Fruit fly (Drosophila melanogaster) whole organism, embryonic: ENCODE results near the gene PolG2.

ENCODE experiments used
- CG10979 ChIP-seq: fragments of 200-800 bp; sonication (Bioruptor generic); optimal IDR thresholded peaks from 2 replicates; lab custom pipeline; 2018; ENCODE audit warnings: missing biosample characterization, mild to moderate bottlenecking, missing genetic modification characterization, moderate library complexity
- CG11085 ChIP-seq: fragments of 200-800 bp; sonication (Bioruptor generic); IDR thresholded peaks from 2 replicates; pipeline ENCODE4 v1.3.6; 2022; ENCODE audit warnings: missing biosample characterization, missing genetic modification characterization
- CG11695 ChIP-seq: fragments of 200-800 bp; sonication (Bioruptor generic); IDR thresholded peaks from 3 replicates; pipeline ENCODE4 v1.3.6; 2022; ENCODE audit warnings: missing biosample characterization, missing genetic modification characterization
- CG11723 ChIP-seq: fragments of 200-800 bp; sonication (Bioruptor generic); optimal IDR thresholded peaks from 2 replicates; lab custom pipeline; 2017; ENCODE audit warnings: missing biosample characterization, mild to moderate bottlenecking, missing genetic modification characterization
- CG1233 ChIP-seq: fragments of 200-800 bp; sonication (Bioruptor generic); optimal IDR thresholded peaks from 4 replicates; lab custom pipeline; 2018; ENCODE audit warnings: missing biosample characterization, mild to moderate bottlenecking, missing genetic modification characterization
- CG14441 ChIP-seq: fragments of 200-800 bp; sonication (Bioruptor generic); IDR thresholded peaks from 2 replicates; pipeline ENCODE4 v1.3.6; 2022; ENCODE audit warnings: missing biosample characterization, missing genetic modification characterization
- CG16863 ChIP-seq: fragments of 200-800 bp; sonication (Bioruptor generic); optimal IDR thresholded peaks from 3 replicates; lab custom pipeline; 2016; ENCODE audit warnings: missing biosample characterization, missing genetic modification characterization
- CG17328 ChIP-seq: fragments of 200-800 bp; sonication (Bioruptor generic); IDR thresholded peaks from 2 replicates; pipeline ENCODE4 v1.3.6; 2022; ENCODE audit warnings: missing biosample characterization, missing genetic modification characterization
- CG30020 ChIP-seq: fragments of 200-800 bp; optimal IDR thresholded peaks from 2 replicates; lab custom pipeline; 2019; ENCODE audit warnings: missing biosample characterization, mild to moderate bottlenecking, missing genetic modification characterization, moderate library complexity
- CG3995 ChIP-seq: fragments of 200-800 bp; sonication (Bioruptor generic); optimal IDR thresholded peaks from 3 replicates; lab custom pipeline; 2016; ENCODE audit warnings: missing biosample characterization, missing genetic modification characterization
- CG4854 ChIP-seq: fragments of 200-800 bp; sonication (Bioruptor generic); optimal IDR thresholded peaks from 2 replicates; lab custom pipeline; 2016; ENCODE audit warnings: missing biosample characterization, missing genetic modification characterization, inconsistent platforms
- CG7357 ChIP-seq: fragments of 200-800 bp; sonication (Bioruptor generic); IDR thresholded peaks from 3 replicates; pipeline ENCODE4 v1.3.6; 2022; ENCODE audit warnings: missing biosample characterization, missing genetic modification characterization
- CG7786 ChIP-seq: fragments of 200-800 bp; sonication (Bioruptor generic); optimal IDR thresholded peaks from 2 replicates; lab custom pipeline; 2016; ENCODE audit warnings: missing biosample characterization, missing genetic modification characterization
- CG8089 ChIP-seq: fragments of 200-800 bp; sonication (Bioruptor generic); optimal IDR thresholded peaks from 3 replicates; lab custom pipeline; 2016; ENCODE audit warnings: missing biosample characterization, missing genetic modification characterization
- CG8359 ChIP-seq: fragments of 200-800 bp; sonication (Bioruptor generic); optimal IDR thresholded peaks from 2 replicates; lab custom pipeline; 2017; ENCODE audit warnings: missing biosample characterization, mild to moderate bottlenecking, missing genetic modification characterization, borderline replicate concordance
- CoRest ChIP-seq: fragments of 200-800 bp; sonication (Bioruptor generic); optimal IDR thresholded peaks from 3 replicates; lab custom pipeline; 2018; ENCODE audit warnings: missing biosample characterization, mild to moderate bottlenecking, missing genetic modification characterization, moderate library complexity
- CrebB ChIP-seq: fragments of 200-800 bp; sonication (Bioruptor generic); optimal IDR thresholded peaks from 3 replicates; lab custom pipeline; 2018; ENCODE audit warnings: missing biosample characterization, mild to moderate bottlenecking, missing genetic modification characterization
- Dp ChIP-seq: fragments of 200-800 bp; sonication (Bioruptor generic); optimal IDR thresholded peaks from 2 replicates; lab custom pipeline; 2018; ENCODE audit warnings: missing biosample characterization, mild to moderate bottlenecking, missing genetic modification characterization, moderate library complexity
- Dref ChIP-seq: fragments of 200-800 bp; sonication (Bioruptor generic); IDR thresholded peaks from 2 replicates; pipeline ENCODE4 v1.3.6; 2022; ENCODE audit warnings: missing biosample characterization, missing genetic modification characterization
- Ets65A ChIP-seq: fragments of 200-800 bp; sonication (Bioruptor generic); peaks from one replicate; lab custom pipeline; 2016; ENCODE audit warnings: missing biosample characterization, missing genetic modification characterization
- Gug ChIP-seq: fragments of 200-800 bp; sonication (Bioruptor generic); IDR thresholded peaks from 4 replicates; pipeline ENCODE4 v1.3.6; 2022; ENCODE audit warnings: missing biosample characterization, missing genetic modification characterization
- Hand ChIP-seq: fragments of 200-800 bp; sonication (Bioruptor generic); optimal IDR thresholded peaks from 2 replicates; lab custom pipeline; 2017; ENCODE audit warnings: mild to moderate bottlenecking, missing biosample characterization, missing genetic modification reagents, missing genetic modification characterization
- HmgZ ChIP-seq: fragments of 200-800 bp; sonication (Bioruptor generic); optimal IDR thresholded peaks from 2 replicates; lab custom pipeline; 2018; ENCODE audit warnings: missing biosample characterization, mild to moderate bottlenecking, missing genetic modification characterization
- NFAT ChIP-seq: fragments of 200-800 bp; sonication (Bioruptor generic); IDR thresholded peaks from 2 replicates; pipeline ENCODE4 v1.3.6; 2022; ENCODE audit warnings: missing biosample characterization, missing genetic modification characterization
- NK7.1 ChIP-seq: fragments of 200-800 bp; sonication (Bioruptor generic); optimal IDR thresholded peaks from 3 replicates; lab custom pipeline; 2016; ENCODE audit warnings: missing biosample characterization, missing genetic modification characterization
- Neu2 ChIP-seq: fragments of 200-800 bp; sonication (Bioruptor generic); optimal IDR thresholded peaks from 3 replicates; lab custom pipeline; 2016; ENCODE audit warnings: missing biosample characterization, missing genetic modification characterization, borderline replicate concordance
- Nf-YA ChIP-seq: fragments of 200-800 bp; sonication (Bioruptor generic); IDR thresholded peaks from 2 replicates; pipeline ENCODE4 v1.3.6; 2022; ENCODE audit warnings: missing biosample characterization, missing genetic modification characterization
- Nf-YB ChIP-seq: fragments of 200-800 bp; sonication (Bioruptor generic); optimal IDR thresholded peaks from 3 replicates; lab custom pipeline; 2019; ENCODE audit warnings: missing biosample characterization, mild to moderate bottlenecking, missing genetic modification characterization, moderate library complexity
- Nf-YC ChIP-seq: fragments of 200-800 bp; optimal IDR thresholded peaks from 3 replicates; lab custom pipeline; 2019; ENCODE audit warnings: missing biosample characterization, mild to moderate bottlenecking, missing genetic modification characterization, moderate library complexity
- Ptx1 ChIP-seq: fragments of 200-800 bp; sonication (Bioruptor generic); IDR thresholded peaks from 2 replicates; pipeline ENCODE4 v1.3.6; 2022; ENCODE audit warnings: missing biosample characterization, missing genetic modification characterization
- Ravus ChIP-seq: fragments of 200-800 bp; sonication (Bioruptor generic); IDR thresholded peaks from 2 replicates; pipeline ENCODE4 v1.3.6; 2022; ENCODE audit warnings: missing biosample characterization, missing genetic modification characterization
- Trl ChIP-seq, 3 experiments: fragments of >200 bp in 2 of 3; fragments of 200-800 bp in 1 of 3; sonication (Bioruptor generic) in 1 of 3; optimal IDR thresholded peaks; 2 replicates in 1 of 3; 3 replicates in 2 of 3; lab custom pipeline; 2016 to 2017; ENCODE audit warnings: missing biosample characterization in 1 of 3, missing genetic modification characterization in 1 of 3
- ab ChIP-seq: fragments of 200-800 bp; sonication (Bioruptor generic); optimal IDR thresholded peaks from 2 replicates; lab custom pipeline; 2016; ENCODE audit warnings: missing biosample characterization, missing genetic modification characterization
- bowl ChIP-seq: fragments of 200-800 bp; sonication (Bioruptor generic); IDR thresholded peaks from 2 replicates; pipeline ENCODE4 v1.3.6; 2022; ENCODE audit warnings: missing biosample characterization, missing genetic modification characterization
- cas ChIP-seq: fragments of 200-800 bp; sonication (Bioruptor generic); IDR thresholded peaks from 2 replicates; pipeline ENCODE4 v1.3.6; 2022; ENCODE audit warnings: missing biosample characterization, missing genetic modification characterization
- chn ChIP-seq: fragments of 200-800 bp; sonication (Bioruptor generic); optimal IDR thresholded peaks from 2 replicates; lab custom pipeline; 2016; ENCODE audit warnings: missing biosample characterization, missing genetic modification characterization
- cwo ChIP-seq: fragments of 200-800 bp; sonication (Bioruptor generic); optimal IDR thresholded peaks from 3 replicates; lab custom pipeline; 2017; ENCODE audit warnings: missing biosample characterization, missing genetic modification characterization, mild to moderate bottlenecking, moderate library complexity, missing genetic modification reagents
- emc ChIP-seq: fragments of 200-800 bp; sonication (Bioruptor generic); optimal IDR thresholded peaks from 2 replicates; lab custom pipeline; 2016; ENCODE audit warnings: missing biosample characterization, missing genetic modification characterization
- exex ChIP-seq: fragments of 200-800 bp; sonication (Bioruptor generic); optimal IDR thresholded peaks from 4 replicates; lab custom pipeline; 2018; ENCODE audit warnings: missing biosample characterization, mild to moderate bottlenecking, missing genetic modification characterization, moderate library complexity
- fd64A ChIP-seq: fragments of 200-800 bp; sonication (Bioruptor generic); optimal IDR thresholded peaks from 3 replicates; lab custom pipeline; 2018; ENCODE audit warnings: missing biosample characterization, mild to moderate bottlenecking, missing genetic modification characterization
- fru ChIP-seq: fragments of >200 bp; optimal IDR thresholded peaks from 2 replicates; lab custom pipeline; 2017
- gce ChIP-seq: fragments of 200-800 bp; sonication (Bioruptor generic); IDR thresholded peaks from 3 replicates; pipeline ENCODE4 v1.3.6; 2022; ENCODE audit warnings: missing biosample characterization, missing genetic modification characterization
- gem ChIP-seq: fragments of 200-800 bp; sonication (Bioruptor generic); optimal IDR thresholded peaks from 2 replicates; lab custom pipeline; 2019; ENCODE audit warnings: missing biosample characterization, mild to moderate bottlenecking, missing genetic modification characterization, moderate library complexity
- gsb ChIP-seq: fragments of 200-800 bp; sonication (Bioruptor generic); IDR thresholded peaks from 2 replicates; pipeline ENCODE4 v1.3.6; 2022; ENCODE audit warnings: missing biosample characterization, missing genetic modification characterization
- lbe ChIP-seq: fragments of 200-800 bp; sonication (Bioruptor generic); optimal IDR thresholded peaks from 2 replicates; lab custom pipeline; 2016; ENCODE audit warnings: missing biosample characterization, mild to moderate bottlenecking, missing genetic modification characterization
- mirr ChIP-seq: fragments of 200-800 bp; sonication (Bioruptor generic); optimal IDR thresholded peaks from 3 replicates; lab custom pipeline; 2018; ENCODE audit warnings: missing biosample characterization, mild to moderate bottlenecking, missing genetic modification characterization
- nerfin-2 ChIP-seq: fragments of 200-800 bp; sonication (Bioruptor generic); IDR thresholded peaks from 2 replicates; pipeline ENCODE4 v1.3.6; 2022; ENCODE audit warnings: missing biosample characterization, missing genetic modification characterization; ENCODE audit not compliant: partially characterized antibody
- phol ChIP-seq: fragments of 200-800 bp; sonication (Bioruptor generic); optimal IDR thresholded peaks from 3 replicates; lab custom pipeline; 2018; ENCODE audit warnings: missing biosample characterization, mild to moderate bottlenecking, missing genetic modification characterization, moderate library complexity
- pzg ChIP-seq: fragments of 200-800 bp; sonication (Bioruptor generic); optimal IDR thresholded peaks from 3 replicates; lab custom pipeline; 2018; ENCODE audit warnings: missing biosample characterization, mild to moderate bottlenecking, missing genetic modification characterization, moderate library complexity

The PolG2 gene

dm6 chr2L:13783264-13784154, 49.4 kb downstream of the PolG2 start, which contains the start of gene Eato (continued):
- TF ChIP-seq CG4854 (GFP tag; lab: Kevin White, UChicago) (no peak), Nf-YB (GFP tag; lab: Kevin White, UChicago) (no peak), fd64A (GFP tag; lab: Kevin White, UChicago) (no peak), gce (GFP tag; lab: Robert Waterston, UW) (no peak), emc (GFP tag; lab: Kevin White, UChicago) (no peak), Nf-YC (tag; lab: Kevin White, UChicago) (peak; percentile 36), NFAT (GFP tag; lab: Robert Waterston, UW) (peak; percentile 19; the same call in 1 of the 2 replicates), exex (tag; lab: Kevin White, UChicago) (no peak), Dref (GFP tag; lab: Robert Waterston, UW) (peak; percentile 77), gsb (GFP tag; lab: Robert Waterston, UW) (no peak), Gug (GFP tag; lab: Robert Waterston, UW) (peak; percentile 11; the same call in 1 of the 4 replicates), NK7.1 (GFP tag; lab: Kevin White, UChicago) (no peak), Dp (no peak), mirr (GFP tag; lab: Kevin White, UChicago) (no peak), bowl (no peak), Ravus (GFP tag; lab: Robert Waterston, UW) (no peak), chn (GFP tag; lab: Kevin White, UChicago) (no peak), Nf-YA (GFP tag; lab: Robert Waterston, UW) (no peak), CG10979 (tag; lab: Kevin White, UChicago) (no peak), Ptx1 (GFP tag; lab: Robert Waterston, UW) (peak; percentile 44; the same call in 1 of the 2 replicates), CG1233 (GFP tag; lab: Kevin White, UChicago) (no peak), phol (tag; lab: Kevin White, UChicago) (peak; percentile 38), CG14441 (GFP tag; lab: Robert Waterston, UW) (peak; percentile 12; the same call in 1 of the 2 replicates), CG3995 (GFP tag; lab: Kevin White, UChicago) (peak; percentile 93), CG8089 (GFP tag; lab: Kevin White, UChicago) (no peak), Neu2 (GFP tag; lab: Kevin White, UChicago) (no peak), pzg (GFP tag; lab: Kevin White, UChicago) (peak; percentile 20), CG16863 (GFP tag; lab: Kevin White, UChicago) (no peak), CG7786 (GFP tag; lab: Kevin White, UChicago) (no peak), CG8359 (GFP tag; lab: Kevin White, UChicago) (no peak), cas (GFP tag; lab: Robert Waterston, UW) (no peak), Hand (no peak), CG17328 (GFP tag; lab: Robert Waterston, UW) (no peak), CG11085 (GFP tag; lab: Robert Waterston, UW) (no peak), CG30020 (tag; lab: Kevin White, UChicago) (peak; percentile 71), HmgZ (tag; lab: Kevin White, UChicago) (no peak), gem (tag; lab: Kevin White, UChicago) (no peak), lbe (GFP tag; lab: Kevin White, UChicago) (no peak), CG11695 (GFP tag; lab: Robert Waterston, UW) (no peak), CoRest (tag; lab: Kevin White, UChicago) (peak; percentile 5), CG11723 (GFP tag; lab: Kevin White, UChicago) (no peak), ab (GFP tag; lab: Kevin White, UChicago) (no peak), CrebB (no peak), Ets65A (GFP tag; lab: Kevin White, UChicago) (no peak), Trl (optimal IDR thresholded peaks at IDR 0.05; lab: Kevin White, UChicago) (no peak), Trl (GFP tag; optimal IDR thresholded peaks at IDR 0.05; lab: Kevin White, UChicago) (no peak), CG7357 (GFP tag; lab: Robert Waterston, UW) (peak; percentile 70), cwo (GFP tag; lab: Kevin White, UChicago) (no peak), fru (lab: Kevin White, UChicago) (no peak), nerfin-2 (GFP tag; lab: Robert Waterston, UW) (no peak)
